Fruit fly (Drosophila melanogaster): ENCODE data around the gene Kap3.

Gene Kap3

DNA sequence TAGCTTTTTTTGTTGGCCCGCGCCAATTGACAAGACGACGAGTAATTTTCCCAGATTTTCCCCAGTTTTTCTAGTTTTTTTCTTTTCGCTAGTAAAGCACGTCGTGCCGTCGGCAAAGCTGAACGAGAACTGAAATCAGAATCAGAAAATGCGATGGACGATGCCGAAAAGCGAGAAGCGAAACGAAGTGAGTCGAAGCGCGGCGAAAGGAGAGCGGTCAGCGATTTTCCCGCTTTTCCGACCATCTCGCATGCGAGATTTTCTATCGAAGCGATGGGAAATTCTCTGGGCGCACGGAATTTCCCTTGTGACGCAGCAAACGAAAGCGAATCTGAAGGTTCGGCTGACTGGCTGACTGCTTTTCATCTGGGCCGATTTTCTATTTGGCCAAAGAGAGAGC lies 46.3 kb downstream of the Kap3 start:
- TF ChIP-seq Sin3A (optimal IDR thresholded peaks at IDR 0.05): no peak
- TF ChIP-seq psq (optimal IDR thresholded peaks at IDR 0.05): no peak
- TF ChIP-seq insv (optimal IDR thresholded peaks at IDR 0.05): no peak
- no peak for TF ChIP-seq Myc (optimal IDR thresholded peaks at IDR 0.05)
- no peak for TF ChIP-seq ttk (optimal IDR thresholded peaks at IDR 0.05)

DNA sequence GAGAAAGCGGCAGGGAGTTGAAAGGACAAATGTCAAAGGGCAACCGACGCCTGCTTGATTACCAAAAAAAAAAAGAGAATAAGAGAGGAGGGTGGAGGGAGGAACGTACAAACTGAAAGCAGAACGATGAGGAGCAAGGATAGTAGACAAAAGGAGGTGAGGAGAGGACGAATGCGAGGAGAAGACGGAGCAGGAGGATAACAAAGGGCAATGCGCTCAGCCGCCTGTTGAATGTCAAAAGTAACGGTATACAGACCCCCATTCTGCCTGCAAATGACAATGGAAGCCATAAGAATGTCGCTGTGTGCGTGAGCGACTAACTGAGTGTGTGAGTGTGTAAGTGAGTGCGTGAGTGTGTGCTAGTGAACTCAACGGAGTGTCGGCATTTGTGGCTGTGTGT lies 54.9 kb downstream of the Kap3 start:
- TF ChIP-seq psq (optimal IDR thresholded peaks at IDR 0.05) (no peak), ttk (optimal IDR thresholded peaks at IDR 0.05) (no peak), Sin3A (optimal IDR thresholded peaks at IDR 0.05) (no peak), Myc (optimal IDR thresholded peaks at IDR 0.05) (no peak), h (optimal IDR thresholded peaks at IDR 0.05) (no peak), insv (optimal IDR thresholded peaks at IDR 0.05) (no peak)
